Fruit fly (Drosophila melanogaster): ENCODE data around the gene CG4619.

Gene CG4619

dm6 chr2L:9890576-9890975 is 48.1 kb upstream of the CG4619 start, which contains the start of the genes CG34183 and CG4537 (continued):
- TF ChIP-seq CG11723 (GFP tag; optimal IDR thresholded peaks at IDR 0.05): no peak
- TF ChIP-seq ato (GFP tag; IDR thresholded peaks at IDR 0.05; ENCODE audit: partially characterized antibody): peak; percentile 73
- TF ChIP-seq CG15073 (GFP tag; optimal IDR thresholded peaks at IDR 0.05): no peak
- TF ChIP-seq CG18262 (tag; optimal IDR thresholded peaks at IDR 0.05): no peak
- TF ChIP-seq Lpt (GFP tag; optimal IDR thresholded peaks at IDR 0.05): no peak
- no peak for TF ChIP-seq CG6689 (GFP tag; IDR thresholded peaks at IDR 0.05)
- no peak for TF ChIP-seq CG6683 (GFP tag; optimal IDR thresholded peaks at IDR 0.05)
- no peak for TF ChIP-seq Chrac-16 (GFP tag; optimal IDR thresholded peaks at IDR 0.05)
- TF ChIP-seq CrebB (tag; optimal IDR thresholded peaks at IDR 0.05): no peak
- no peak for TF ChIP-seq Elba2 (GFP tag; optimal IDR thresholded peaks at IDR 0.05)
- TF ChIP-seq org-1 (GFP tag; optimal IDR thresholded peaks at IDR 0.05): no peak
- TF ChIP-seq Lim3 (GFP tag; IDR thresholded peaks at IDR 0.05): no peak
- TF ChIP-seq CG7786 (GFP tag; optimal IDR thresholded peaks at IDR 0.05): no peak
- no peak for TF ChIP-seq CG12299 (tag; optimal IDR thresholded peaks at IDR 0.05)
- TF ChIP-seq Ssrp (tag; optimal IDR thresholded peaks at IDR 0.05): no peak
- no peak for TF ChIP-seq CG15479 (GFP tag; optimal IDR thresholded peaks at IDR 0.05)
- no peak for TF ChIP-seq dati (GFP tag; IDR thresholded peaks at IDR 0.05)
- TF ChIP-seq CG10321 (GFP tag; IDR thresholded peaks at IDR 0.05): no peak
- no peak for TF ChIP-seq CG11247 (GFP tag; IDR thresholded peaks at IDR 0.05)
- no peak for TF ChIP-seq Bteb2 (GFP tag; optimal IDR thresholded peaks at IDR 0.05)
- TF ChIP-seq hth (optimal IDR thresholded peaks at IDR 0.05): no peak
- no peak for TF ChIP-seq Nf-YB (GFP tag; optimal IDR thresholded peaks at IDR 0.05)
- peak; percentile 96 for TF ChIP-seq CG13287 (GFP tag; IDR thresholded peaks at IDR 0.05; ENCODE audit: partially characterized antibody)
- no peak for TF ChIP-seq jigr1 (GFP tag; IDR thresholded peaks at IDR 0.05)
- peak; percentile 35 for TF ChIP-seq CG14710 (tag; optimal IDR thresholded peaks at IDR 0.05)
- no peak for TF ChIP-seq onecut (GFP tag; IDR thresholded peaks at IDR 0.05)
- TF ChIP-seq Nf-YC (tag; optimal IDR thresholded peaks at IDR 0.05): no peak
- TF ChIP-seq CG31365 (tag; optimal IDR thresholded peaks at IDR 0.05): no peak
- no peak for TF ChIP-seq CG8944 (GFP tag; optimal IDR thresholded peaks at IDR 0.05)
- no peak for TF ChIP-seq row (GFP tag; IDR thresholded peaks at IDR 0.05)
- no peak for TF ChIP-seq CG8388 (GFP tag; optimal IDR thresholded peaks at IDR 0.05)
- no peak for TF ChIP-seq CG2678 (tag; optimal IDR thresholded peaks at IDR 0.05)
- no peak for TF ChIP-seq CoRest (tag; optimal IDR thresholded peaks at IDR 0.05)
- TF ChIP-seq Neu2 (GFP tag; optimal IDR thresholded peaks at IDR 0.05; ENCODE audit: borderline replicate concordance): no peak
- no peak for TF ChIP-seq CG3065 (GFP tag; optimal IDR thresholded peaks at IDR 0.05)
- no peak for TF ChIP-seq grn (GFP tag; optimal IDR thresholded peaks at IDR 0.05)
- TF ChIP-seq CG2202 (tag; optimal IDR thresholded peaks at IDR 0.05): no peak
- no peak for TF ChIP-seq CG18011 (GFP tag; optimal IDR thresholded peaks at IDR 0.05)
- TF ChIP-seq Dip2 (GFP tag; IDR thresholded peaks at IDR 0.05): no peak
- no peak for TF ChIP-seq Mes4 (GFP tag; optimal IDR thresholded peaks at IDR 0.05)
- no peak for TF ChIP-seq klu (GFP tag; IDR thresholded peaks at IDR 0.05)
- no peak for TF ChIP-seq bigmax (GFP tag; optimal IDR thresholded peaks at IDR 0.05)
- TF ChIP-seq CG17361 (GFP tag; IDR thresholded peaks at IDR 0.05): no peak
- TF ChIP-seq CG11093 (GFP tag; IDR thresholded peaks at IDR 0.05): no peak
- TF ChIP-seq kay (GFP tag; optimal IDR thresholded peaks at IDR 0.05): no peak
- TF ChIP-seq CG31224 (GFP tag; IDR thresholded peaks at IDR 0.05): no peak
- no peak for TF ChIP-seq Sox100B (GFP tag; optimal IDR thresholded peaks at IDR 0.05)
- TF ChIP-seq HHEX (GFP tag; optimal IDR thresholded peaks at IDR 0.05): no peak
- no peak for TF ChIP-seq CG13296 (GFP tag; optimal IDR thresholded peaks at IDR 0.05)
- TF ChIP-seq aop (GFP tag; IDR thresholded peaks at IDR 0.05): no peak
- TF ChIP-seq CG5245 (GFP tag; optimal IDR thresholded peaks at IDR 0.05): no peak
- TF ChIP-seq ap (GFP tag; IDR thresholded peaks at IDR 0.05): no peak
- no peak for TF ChIP-seq CG31388 (GFP tag; optimal IDR thresholded peaks at IDR 0.05)
